Fruit fly (Drosophila melanogaster) whole organism, embryonic: ENCODE data around the gene CG15922.

ENCODE experiments used
- Awh ChIP-seq: fragments of 200-800 bp; sonication (Bioruptor generic); IDR thresholded peaks from 2 replicates; pipeline ENCODE4, ENCODE4 v1.3.6; 2022; ENCODE audit warnings: missing biosample characterization, missing genetic modification characterization
- CG10209 ChIP-seq: fragments of 200-800 bp; sonication (Bioruptor generic); optimal IDR thresholded peaks from 3 replicates; lab custom pipeline; 2017; ENCODE audit warnings: missing biosample characterization, mild to moderate bottlenecking, missing genetic modification characterization, missing genetic modification reagents
- CG10267 ChIP-seq: fragments of 200-800 bp; sonication (Bioruptor generic); optimal IDR thresholded peaks from 2 replicates; lab custom pipeline; 2018; ENCODE audit warnings: missing biosample characterization, mild to moderate bottlenecking, missing genetic modification characterization, moderate library complexity
- CG10959 ChIP-seq: fragments of 200-800 bp; sonication (Bioruptor generic); IDR thresholded peaks from 2 replicates; pipeline ENCODE4 v1.3.6; 2022; ENCODE audit warnings: missing biosample characterization, missing genetic modification characterization
- CG11085 ChIP-seq: fragments of 200-800 bp; sonication (Bioruptor generic); IDR thresholded peaks from 2 replicates; pipeline ENCODE4 v1.3.6; 2022; ENCODE audit warnings: missing biosample characterization, missing genetic modification characterization
- CG12659 ChIP-seq: fragments of 200-800 bp; sonication (Bioruptor generic); optimal IDR thresholded peaks from 3 replicates; lab custom pipeline; 2017; ENCODE audit warnings: mild to moderate bottlenecking, missing biosample characterization, missing genetic modification reagents, missing genetic modification characterization
- CG13775 ChIP-seq: fragments of 200-800 bp; sonication (Bioruptor generic); optimal IDR thresholded peaks from 3 replicates; lab custom pipeline; 2017; ENCODE audit warnings: missing biosample characterization, mild to moderate bottlenecking, missing genetic modification characterization
- CG15514 ChIP-seq: fragments of 200-800 bp; sonication (Bioruptor generic); optimal IDR thresholded peaks from 3 replicates; lab custom pipeline; 2017; ENCODE audit warnings: missing biosample characterization, missing genetic modification characterization, mild to moderate bottlenecking, moderate library complexity, missing genetic modification reagents
- CG16863 ChIP-seq: fragments of 200-800 bp; sonication (Bioruptor generic); optimal IDR thresholded peaks from 3 replicates; lab custom pipeline; 2016; ENCODE audit warnings: missing biosample characterization, missing genetic modification characterization
- CG17385 ChIP-seq: fragments of 200-800 bp; sonication (Bioruptor generic); optimal IDR thresholded peaks from 3 replicates; lab custom pipeline; 2018; ENCODE audit warnings: missing biosample characterization, mild to moderate bottlenecking, missing genetic modification characterization
- CG18619 ChIP-seq: fragments of 200-800 bp; sonication (Bioruptor generic); optimal IDR thresholded peaks from 3 replicates; lab custom pipeline; 2017; ENCODE audit warnings: missing biosample characterization, mild to moderate bottlenecking, missing genetic modification characterization
- CG2889 ChIP-seq: fragments of 200-800 bp; sonication (Bioruptor generic); IDR thresholded peaks from 3 replicates; pipeline ENCODE4 v1.3.6; 2022; ENCODE audit warnings: missing biosample characterization, missing genetic modification characterization
- CG30403 ChIP-seq: fragments of 200-800 bp; sonication (Bioruptor generic); optimal IDR thresholded peaks from 3 replicates; lab custom pipeline; 2016; ENCODE audit warnings: missing biosample characterization, missing genetic modification characterization
- CG30431 ChIP-seq: fragments of 200-800 bp; sonication (Bioruptor generic); optimal IDR thresholded peaks from 2 replicates; lab custom pipeline; 2017; ENCODE audit warnings: missing biosample characterization, missing genetic modification characterization
- CG31365 ChIP-seq: fragments of 200-800 bp; sonication (Bioruptor generic); optimal IDR thresholded peaks from 2 replicates; lab custom pipeline; 2018; ENCODE audit warnings: missing biosample characterization, mild to moderate bottlenecking, missing genetic modification characterization
- CG31388 ChIP-seq: fragments of 200-800 bp; sonication (Bioruptor generic); optimal IDR thresholded peaks from 2 replicates; lab custom pipeline; 2016; ENCODE audit warnings: missing biosample characterization, missing genetic modification characterization
- CG32532 ChIP-seq: fragments of 200-800 bp; sonication (Bioruptor generic); IDR thresholded peaks from 2 replicates; pipeline ENCODE4 v1.3.6; 2022; ENCODE audit warnings: missing biosample characterization, missing genetic modification characterization
- CG34422 ChIP-seq: fragments of 200-800 bp; sonication (Bioruptor generic); IDR thresholded peaks from 3 replicates; pipeline ENCODE4 v1.3.6; 2022; ENCODE audit warnings: missing biosample characterization, missing genetic modification characterization
- CG42726 ChIP-seq: fragments of 200-800 bp; sonication (Bioruptor generic); IDR thresholded peaks from 2 replicates; pipeline ENCODE4 v1.3.6; 2022; ENCODE audit warnings: missing biosample characterization, missing genetic modification characterization; ENCODE audit not compliant: partially characterized antibody
- CG4707 ChIP-seq: fragments of 200-800 bp; sonication (Bioruptor generic); optimal IDR thresholded peaks from 2 replicates; lab custom pipeline; 2018; ENCODE audit warnings: missing biosample characterization, mild to moderate bottlenecking, missing genetic modification characterization, moderate library complexity
- CG5953 ChIP-seq: fragments of 200-800 bp; sonication (Bioruptor generic); IDR thresholded peaks from 2 replicates; pipeline ENCODE4 v1.3.6; 2022; ENCODE audit warnings: missing biosample characterization, missing genetic modification characterization
- CG6689 ChIP-seq: fragments of 200-800 bp; sonication (Bioruptor generic); IDR thresholded peaks from 2 replicates; pipeline ENCODE4 v1.3.6; 2022; ENCODE audit warnings: missing biosample characterization, missing genetic modification characterization
- CG8944 ChIP-seq: fragments of 200-800 bp; sonication (Bioruptor generic); optimal IDR thresholded peaks from 3 replicates; lab custom pipeline; 2016; ENCODE audit warnings: missing biosample characterization, missing genetic modification characterization
- Camta ChIP-seq: fragments of 200-800 bp; sonication (Bioruptor generic); optimal IDR thresholded peaks from 2 replicates; lab custom pipeline; 2016; ENCODE audit warnings: missing biosample characterization, missing genetic modification characterization
- D19B ChIP-seq: fragments of 200-800 bp; sonication (Bioruptor generic); optimal IDR thresholded peaks from 2 replicates; lab custom pipeline; 2017; ENCODE audit warnings: missing biosample characterization, mild to moderate bottlenecking, missing genetic modification characterization
- ERR ChIP-seq: fragments of 200-800 bp; sonication (Bioruptor generic); optimal IDR thresholded peaks from 2 replicates; lab custom pipeline; 2016; ENCODE audit warnings: missing biosample characterization, missing genetic modification characterization
- H15 ChIP-seq: fragments of 200-800 bp; sonication (Bioruptor generic); IDR thresholded peaks from 3 replicates; pipeline ENCODE4 v1.3.6; 2022; ENCODE audit warnings: missing biosample characterization, missing genetic modification characterization
- Hr3 ChIP-seq: fragments of 200-800 bp; sonication (Bioruptor generic); optimal IDR thresholded peaks from 3 replicates; lab custom pipeline; 2016; ENCODE audit warnings: missing biosample characterization, missing genetic modification characterization
- Lim3 ChIP-seq: fragments of 200-800 bp; sonication (Bioruptor generic); IDR thresholded peaks from 2 replicates; pipeline ENCODE4 v1.3.6; 2022; ENCODE audit warnings: missing biosample characterization, missing genetic modification characterization
- NC2β ChIP-seq: fragments of 200-800 bp; sonication (Bioruptor generic); optimal IDR thresholded peaks from 2 replicates; lab custom pipeline; 2016; ENCODE audit warnings: missing biosample characterization, missing genetic modification characterization
- NK7.1 ChIP-seq: fragments of 200-800 bp; sonication (Bioruptor generic); optimal IDR thresholded peaks from 3 replicates; lab custom pipeline; 2016; ENCODE audit warnings: missing biosample characterization, missing genetic modification characterization
- Optix ChIP-seq: fragments of 200-800 bp; sonication (Bioruptor generic); IDR thresholded peaks from 3 replicates; pipeline ENCODE4 v1.3.6; 2022; ENCODE audit warnings: missing biosample characterization, missing genetic modification characterization
- Ssrp ChIP-seq: fragments of 200-800 bp; sonication (Bioruptor generic); optimal IDR thresholded peaks from 2 replicates; lab custom pipeline; 2018; ENCODE audit warnings: missing biosample characterization, mild to moderate bottlenecking, missing genetic modification characterization, moderate library complexity
- al ChIP-seq: fragments of 200-800 bp; sonication (Bioruptor generic); IDR thresholded peaks from 2 replicates; pipeline ENCODE4 v1.3.6; 2022; ENCODE audit warnings: missing biosample characterization, missing genetic modification characterization
- crp ChIP-seq, 2 experiments: fragments of 200-800 bp; sonication (Bioruptor generic); optimal IDR thresholded peaks; 2 replicates in 1 of 2; 3 replicates in 1 of 2; lab custom pipeline; 2017; ENCODE audit warnings: missing biosample characterization in 2 of 2, missing genetic modification characterization in 2 of 2, mild to moderate bottlenecking in 1 of 2, moderate library complexity in 1 of 2
- dimm ChIP-seq: fragments of 200-800 bp; sonication (Bioruptor generic); IDR thresholded peaks from 2 replicates; pipeline ENCODE4 v1.3.6; 2022; ENCODE audit warnings: missing biosample characterization, missing genetic modification characterization
- fd96Cb ChIP-seq: fragments of 200-800 bp; sonication (Bioruptor generic); optimal IDR thresholded peaks from 2 replicates; lab custom pipeline; 2018; ENCODE audit warnings: missing biosample characterization, mild to moderate bottlenecking, missing genetic modification characterization, moderate library complexity
- kay ChIP-seq: fragments of 200-800 bp; sonication (Bioruptor generic); optimal IDR thresholded peaks from 2 replicates; lab custom pipeline; 2016; ENCODE audit warnings: missing biosample characterization, missing genetic modification characterization
- kni ChIP-seq: fragments of 200-800 bp; sonication (Bioruptor generic); optimal IDR thresholded peaks from 3 replicates; lab custom pipeline; 2017; ENCODE audit warnings: mild to moderate bottlenecking, missing biosample characterization, missing genetic modification reagents, missing genetic modification characterization
- lab ChIP-seq: fragments of 200-800 bp; sonication (Bioruptor generic); optimal IDR thresholded peaks from 3 replicates; lab custom pipeline; 2017; ENCODE audit warnings: missing biosample characterization, missing genetic modification characterization, mild to moderate bottlenecking, moderate library complexity, missing genetic modification reagents
- nom ChIP-seq: fragments of 200-800 bp; sonication (Bioruptor generic); optimal IDR thresholded peaks from 2 replicates; lab custom pipeline; 2017; ENCODE audit warnings: missing biosample characterization, missing genetic modification characterization, mild to moderate bottlenecking, moderate library complexity, missing genetic modification reagents
- oc ChIP-seq: fragments of 200-800 bp; sonication (Bioruptor generic); optimal IDR thresholded peaks from 2 replicates; lab custom pipeline; 2018; ENCODE audit warnings: missing biosample characterization, mild to moderate bottlenecking, missing genetic modification characterization, moderate library complexity
- p53 ChIP-seq: fragments of 200-800 bp; sonication (Bioruptor generic); optimal IDR thresholded peaks from 2 replicates; lab custom pipeline; 2016; ENCODE audit warnings: missing biosample characterization, missing genetic modification characterization
- peb ChIP-seq: fragments of 200-800 bp; sonication (Bioruptor generic); IDR thresholded peaks from 2 replicates; pipeline ENCODE4 v1.3.6; 2022; ENCODE audit warnings: missing biosample characterization, missing genetic modification characterization
- pros ChIP-seq: fragments of 200-800 bp; sonication (Bioruptor generic); optimal IDR thresholded peaks from 3 replicates; lab custom pipeline; 2019; ENCODE audit warnings: missing biosample characterization, mild to moderate bottlenecking, missing genetic modification characterization, moderate library complexity
- so ChIP-seq: fragments of 200-800 bp; sonication (Bioruptor generic); IDR thresholded peaks from 3 replicates; pipeline ENCODE4 v1.3.6; 2022; ENCODE audit warnings: missing biosample characterization, missing genetic modification characterization
- sqz ChIP-seq: fragments of 200-800 bp; sonication (Bioruptor generic); optimal IDR thresholded peaks from 3 replicates; lab custom pipeline; 2018; ENCODE audit warnings: missing biosample characterization, mild to moderate bottlenecking, missing genetic modification characterization
- usp ChIP-seq: fragments of >200 bp; optimal IDR thresholded peaks from 2 replicates; lab custom pipeline; 2017; ENCODE audit warnings: missing biosample characterization, missing genetic modification characterization
- wek ChIP-seq: fragments of 200-800 bp; sonication (Bioruptor generic); optimal IDR thresholded peaks from 3 replicates; lab custom pipeline; 2018; ENCODE audit warnings: missing biosample characterization, mild to moderate bottlenecking, missing genetic modification characterization, moderate library complexity

CG15922 gene

DNA sequence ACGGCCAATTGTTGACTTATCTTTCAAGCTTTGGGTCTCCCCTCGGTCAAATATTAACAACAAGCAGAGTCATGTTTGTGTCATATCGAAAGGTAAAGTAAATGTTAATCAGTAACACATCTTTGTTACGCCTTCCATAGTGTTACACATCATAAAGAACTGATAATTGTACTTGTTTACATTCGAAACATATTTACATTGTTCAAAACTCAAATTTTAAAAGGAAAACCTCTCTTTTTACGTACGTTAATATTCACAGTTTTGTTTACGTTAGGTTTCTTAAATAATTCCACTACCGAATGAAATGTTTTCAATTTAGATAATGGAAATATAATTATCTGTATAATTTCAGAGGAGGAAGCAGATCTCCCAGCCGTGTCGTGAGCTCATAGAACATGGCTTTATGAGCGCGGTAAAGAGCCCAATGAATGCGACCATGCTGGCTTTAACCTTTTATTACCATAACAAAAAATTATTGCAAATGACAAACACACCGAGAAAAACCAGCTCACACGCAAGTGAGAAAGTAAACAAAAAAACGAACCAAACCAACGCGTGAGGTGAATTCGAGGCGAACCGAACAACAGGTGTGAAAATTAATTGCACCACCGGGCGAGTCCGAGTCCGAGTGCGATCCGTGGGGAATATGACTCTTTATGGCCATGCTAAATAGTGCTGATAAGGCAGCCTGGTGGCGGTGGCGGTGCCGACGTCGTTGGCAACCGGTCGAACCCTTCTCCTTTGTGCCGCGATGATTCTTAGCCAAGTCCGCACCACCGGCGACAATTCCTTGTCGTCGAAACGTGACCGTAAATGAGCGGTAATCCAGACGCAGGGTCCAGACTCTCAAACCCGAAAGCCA lies 17.6 kb downstream of the CG15922 start (continued):
- peak; percentile 7 for TF ChIP-seq lab
- no peak for TF ChIP-seq ERR (GFP tag; lab: Kevin White, UChicago)
- TF ChIP-seq nom, result no peak
- peak; percentile 18 for TF ChIP-seq Camta (GFP tag; lab: Kevin White, UChicago)
- TF ChIP-seq CG31388 (GFP tag; lab: Kevin White, UChicago), result no peak
- no peak for TF ChIP-seq CG11085 (GFP tag; lab: Robert Waterston, UW)
- TF ChIP-seq CG18619, result peak; percentile 33
- TF ChIP-seq kni (GFP tag; lab: Kevin White, UChicago), result no peak
- no peak for TF ChIP-seq CG42726 (GFP tag; lab: Robert Waterston, UW)
- no peak for TF ChIP-seq CG10959 (GFP tag; lab: Robert Waterston, UW)
- peak; percentile 59; the same call in 1 of the 3 replicates for TF ChIP-seq so (GFP tag; lab: Robert Waterston, UW)
- TF ChIP-seq Awh (GFP tag; lab: Robert Waterston, UW), result peak; percentile 74
- TF ChIP-seq CG17385 (GFP tag; lab: Kevin White, UChicago), result peak; percentile 11
- TF ChIP-seq CG5953 (GFP tag; lab: Robert Waterston, UW), result no peak
- TF ChIP-seq CG32532 (GFP tag; lab: Robert Waterston, UW), result no peak
- TF ChIP-seq usp (GFP tag; lab: Kevin White, UChicago), result no peak
- TF ChIP-seq pros, result no peak
- no peak for TF ChIP-seq Hr3
- peak; percentile 20 for TF ChIP-seq CG10267 (tag; lab: Kevin White, UChicago)
- TF ChIP-seq al (GFP tag; lab: Robert Waterston, UW), result no peak
- TF ChIP-seq CG16863 (GFP tag; lab: Kevin White, UChicago), result no peak
- no peak for TF ChIP-seq fd96Cb (tag; lab: Kevin White, UChicago)
- no peak for TF ChIP-seq sqz
- TF ChIP-seq Optix (GFP tag; lab: Robert Waterston, UW), result no peak
- no peak for TF ChIP-seq CG6689 (GFP tag; lab: Robert Waterston, UW)
- no peak for TF ChIP-seq CG30431 (GFP tag; lab: Kevin White, UChicago)
- no peak for TF ChIP-seq Lim3
- no peak for TF ChIP-seq CG31365
- peak; percentile 60 for TF ChIP-seq wek (GFP tag; lab: Kevin White, UChicago)
- no peak for TF ChIP-seq CG8944 (GFP tag; lab: Kevin White, UChicago)
- 0 out of 2 replicates have a peak, but pooled peaks have one; percentile 27 for TF ChIP-seq dimm (GFP tag; lab: Robert Waterston, UW)
- no peak for TF ChIP-seq D19B (GFP tag; lab: Kevin White, UChicago)
- TF ChIP-seq CG2889 (GFP tag; lab: Robert Waterston, UW), result no peak
- no peak for TF ChIP-seq CG13775 (GFP tag; lab: Kevin White, UChicago)
- TF ChIP-seq oc, result no peak
- no peak for TF ChIP-seq NC2β (GFP tag; lab: Kevin White, UChicago)
- peak; percentile 20 for TF ChIP-seq kay (GFP tag; lab: Kevin White, UChicago)
- no peak for TF ChIP-seq NK7.1 (GFP tag; lab: Kevin White, UChicago)
- no peak for TF ChIP-seq p53
- TF ChIP-seq peb (GFP tag; lab: Robert Waterston, UW), result no peak
- TF ChIP-seq CG4707, result peak; percentile 60
- no peak for TF ChIP-seq Ssrp (tag; lab: Kevin White, UChicago)
- TF ChIP-seq CG34422 (GFP tag; lab: Robert Waterston, UW), result 0 out of 3 replicates have a peak, but pooled peaks have one; percentile 24
- TF ChIP-seq CG15514 (GFP tag; lab: Kevin White, UChicago), result no peak
- TF ChIP-seq CG30403 (GFP tag; lab: Kevin White, UChicago), result no peak
- peak; percentile 50 for TF ChIP-seq CG12659 (GFP tag; lab: Kevin White, UChicago)
- no peak for TF ChIP-seq H15
- peak; percentile 64 for TF ChIP-seq CG10209 (GFP tag; lab: Kevin White, UChicago)
- TF ChIP-seq crp (GFP tag; optimal IDR thresholded peaks at IDR 0.05; lab: Kevin White, UChicago), result no peak
